Fruit fly (Drosophila melanogaster): ENCODE results near the gene Jhbp6.

The Jhbp6 gene

DNA sequence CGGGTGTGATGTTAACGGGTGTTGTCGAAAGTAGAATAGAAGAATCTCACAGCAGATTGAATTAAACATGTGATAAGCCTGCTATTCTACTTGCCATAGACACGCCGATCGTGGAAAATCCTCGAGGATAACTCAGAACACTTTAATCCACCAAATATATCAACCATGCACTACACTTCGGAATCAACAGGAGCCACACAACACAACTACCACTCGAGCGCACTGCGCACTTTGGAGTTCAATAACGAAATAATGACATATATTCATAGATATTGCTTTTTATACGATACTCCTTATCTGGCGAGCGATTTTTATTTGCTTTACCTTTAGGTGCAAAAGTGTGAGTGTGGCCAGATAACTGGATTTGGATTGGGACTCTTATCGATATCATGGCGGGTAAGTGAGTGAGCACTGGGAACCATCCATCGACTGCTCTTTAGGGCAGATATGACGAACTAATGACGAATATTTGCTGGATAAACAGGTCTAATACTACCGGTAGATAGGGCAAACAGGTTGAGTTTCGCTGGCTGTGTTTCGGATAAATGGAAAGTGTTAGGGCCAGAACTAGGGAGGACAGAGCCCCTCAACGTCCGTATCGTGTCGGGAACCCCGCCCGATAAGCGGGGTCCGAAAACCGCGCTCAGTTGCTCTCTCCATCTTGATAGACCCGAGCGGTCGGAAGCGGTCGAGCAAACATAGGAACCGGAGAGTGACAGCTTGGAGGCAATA lies at the start of gene Jhbp6:
Gene Jhbp6, plus strand, starts transcription at position 682 of the 732 bp plus-strand sequence.
- TF ChIP-seq insv (optimal IDR thresholded peaks at IDR 0.05) (no peak), psq (optimal IDR thresholded peaks at IDR 0.05) (no peak), Myc (optimal IDR thresholded peaks at IDR 0.05) (no peak), Sin3A (optimal IDR thresholded peaks at IDR 0.05) (no peak), h (optimal IDR thresholded peaks at IDR 0.05) (no peak), ttk (optimal IDR thresholded peaks at IDR 0.05) (no peak)

DNA sequence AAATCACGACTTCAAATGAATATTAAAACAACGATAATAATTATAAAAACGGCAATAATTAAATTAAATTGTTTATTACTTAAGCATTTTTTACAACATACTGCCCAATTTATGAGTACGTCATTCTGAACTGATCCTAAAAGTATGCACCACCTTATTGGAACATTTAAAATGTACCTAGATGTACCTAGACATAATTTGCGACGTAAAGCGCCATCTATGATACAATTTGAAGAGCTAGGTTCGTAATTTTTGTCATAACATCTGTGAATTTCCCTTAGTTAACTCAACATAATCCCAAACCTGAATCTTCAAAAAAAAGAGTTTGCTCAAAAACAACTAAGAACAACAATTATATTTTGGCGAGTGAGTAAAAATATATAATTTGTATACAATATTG lies 35.6 kb upstream of the Jhbp6 start:
- TF ChIP-seq psq (optimal IDR thresholded peaks at IDR 0.05): no peak
- no peak for TF ChIP-seq Myc (optimal IDR thresholded peaks at IDR 0.05)
- no peak for TF ChIP-seq h (optimal IDR thresholded peaks at IDR 0.05)
- no peak for TF ChIP-seq Sin3A (optimal IDR thresholded peaks at IDR 0.05)
- TF ChIP-seq insv (optimal IDR thresholded peaks at IDR 0.05): no peak
- no peak for TF ChIP-seq ttk (optimal IDR thresholded peaks at IDR 0.05)

DNA sequence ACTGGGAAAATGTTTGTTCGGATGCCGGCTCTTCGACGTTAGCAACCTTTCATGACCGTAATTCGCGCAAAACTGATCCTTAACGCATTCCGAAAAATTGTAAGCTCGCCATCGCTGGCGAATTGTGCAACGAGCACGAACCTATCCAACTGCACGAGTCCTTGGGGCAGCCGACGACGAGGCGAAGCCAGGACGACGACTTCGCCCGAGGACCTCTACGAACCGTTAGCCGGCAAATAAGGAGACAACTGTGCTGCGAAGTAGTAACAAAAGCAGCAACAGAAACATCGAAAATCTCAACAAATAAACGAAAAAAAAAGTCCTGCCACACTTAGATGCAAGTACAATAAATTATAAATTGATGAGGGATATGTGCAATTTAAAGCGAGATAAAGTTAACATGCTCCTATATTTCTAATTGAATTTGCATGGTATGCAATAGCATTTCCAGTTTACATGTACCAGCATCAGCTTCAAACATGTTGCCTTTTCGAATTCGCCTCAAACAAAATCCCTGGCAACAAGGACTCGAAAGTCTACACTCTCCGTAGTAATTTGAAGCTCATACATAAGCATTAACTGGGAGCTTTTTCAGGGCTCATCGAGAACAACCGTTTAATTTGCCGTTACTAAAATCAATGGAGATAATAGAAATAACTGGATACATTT lies 31.8 kb upstream of the Jhbp6 start, which contains the start of gene CG14459:
Gene CG14459, minus strand, starts transcription at position 51 of the 669 bp plus-strand sequence.
- TF ChIP-seq Myc (optimal IDR thresholded peaks at IDR 0.05) (no peak), insv (optimal IDR thresholded peaks at IDR 0.05) (no peak), h (optimal IDR thresholded peaks at IDR 0.05) (no peak), Sin3A (optimal IDR thresholded peaks at IDR 0.05) (no peak), psq (optimal IDR thresholded peaks at IDR 0.05) (no peak), ttk (optimal IDR thresholded peaks at IDR 0.05) (no peak)

- TF ChIP-seq insv (optimal IDR thresholded peaks at IDR 0.05) (no peak), Sin3A (optimal IDR thresholded peaks at IDR 0.05) (no peak), psq (optimal IDR thresholded peaks at IDR 0.05) (no peak), h (optimal IDR thresholded peaks at IDR 0.05) (no peak), ttk (optimal IDR thresholded peaks at IDR 0.05) (no peak), Myc (optimal IDR thresholded peaks at IDR 0.05) (no peak)
Measured at dm6 chr3L:22642276-22642900, 27.4 kb upstream of the Jhbp6 start.

DNA sequence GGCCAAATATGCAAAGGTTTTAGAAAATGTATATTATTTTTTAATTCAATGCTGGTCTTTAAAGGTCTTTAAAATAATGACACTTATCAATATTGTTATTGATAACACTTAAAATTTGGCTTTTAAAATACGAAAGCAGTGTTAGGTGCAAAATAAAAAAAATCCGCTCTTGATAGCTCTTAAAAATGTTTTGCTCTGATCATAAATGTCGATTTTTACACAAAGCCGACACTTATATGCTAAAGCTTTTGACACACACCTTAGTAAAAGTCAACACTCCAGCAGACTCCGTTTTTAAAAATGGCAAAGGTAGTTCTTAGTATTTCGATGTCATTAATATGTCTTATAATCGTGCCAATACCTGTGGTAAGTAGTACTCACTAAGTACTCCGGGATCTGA lies 24.4 kb upstream of the Jhbp6 start, which contains the start of gene CG33766:
Gene CG33766, plus strand, starts transcription at position 301 of the 400 bp plus-strand sequence.
- no peak for TF ChIP-seq insv (optimal IDR thresholded peaks at IDR 0.05)

- no peak for TF ChIP-seq Sin3A (optimal IDR thresholded peaks at IDR 0.05)
- no peak for TF ChIP-seq h (optimal IDR thresholded peaks at IDR 0.05)
- TF ChIP-seq Myc (optimal IDR thresholded peaks at IDR 0.05): no peak
Measured at dm6 chr3L:22646007-22646406, 23.7 kb upstream of the Jhbp6 start, which contains the start of gene CG33767. TSS of gene CG33767 (plus strand) at chr3L:22646307.

DNA sequence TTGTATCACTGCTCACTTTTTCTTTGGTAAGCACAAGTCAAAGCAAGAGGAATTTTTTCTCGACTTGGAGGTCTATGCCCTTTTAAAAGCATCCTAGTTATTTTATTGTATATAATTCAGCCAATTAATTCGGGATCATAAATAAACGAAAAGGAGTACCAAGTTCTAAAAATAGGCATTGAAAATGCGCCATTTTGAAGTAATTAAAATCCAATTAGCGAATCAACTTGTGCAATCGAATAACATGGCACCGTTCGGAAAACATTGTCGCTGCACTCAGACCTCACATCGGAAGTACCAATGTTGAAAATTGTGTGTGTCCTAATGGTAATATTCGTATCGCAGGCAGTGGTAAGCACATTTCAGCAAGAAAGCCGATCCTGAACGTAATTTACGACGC lies 22.9 kb upstream of the Jhbp6 start, which contains the start of gene CG33768:
Gene CG33768, plus strand, starts transcription at position 301 of the 400 bp plus-strand sequence.
- TF ChIP-seq insv (optimal IDR thresholded peaks at IDR 0.05) (no peak), Myc (optimal IDR thresholded peaks at IDR 0.05) (no peak), h (optimal IDR thresholded peaks at IDR 0.05) (no peak), Sin3A (optimal IDR thresholded peaks at IDR 0.05) (no peak), ttk (optimal IDR thresholded peaks at IDR 0.05) (no peak), psq (optimal IDR thresholded peaks at IDR 0.05) (no peak)

dm6 chr3L:22647627-22648026 lies 22.1 kb upstream of the Jhbp6 start, which contains the start of gene CG33769:
TSS of gene CG33769 (plus strand) at chr3L:22647927.
- TF ChIP-seq Sin3A (optimal IDR thresholded peaks at IDR 0.05) (no peak), h (optimal IDR thresholded peaks at IDR 0.05) (no peak), psq (optimal IDR thresholded peaks at IDR 0.05) (no peak), ttk (optimal IDR thresholded peaks at IDR 0.05) (no peak)

- TF ChIP-seq Myc (optimal IDR thresholded peaks at IDR 0.05): no peak
- no peak for TF ChIP-seq insv (optimal IDR thresholded peaks at IDR 0.05)
- TF ChIP-seq psq (optimal IDR thresholded peaks at IDR 0.05): no peak
- no peak for TF ChIP-seq Sin3A (optimal IDR thresholded peaks at IDR 0.05)
- TF ChIP-seq ttk (optimal IDR thresholded peaks at IDR 0.05): no peak
- TF ChIP-seq h (optimal IDR thresholded peaks at IDR 0.05): no peak
Measured at dm6 chr3L:22648372-22648771, 21.4 kb upstream of the Jhbp6 start, which contains the start of gene CG33770. TSS of gene CG33770 (plus strand) at chr3L:22648672.

DNA sequence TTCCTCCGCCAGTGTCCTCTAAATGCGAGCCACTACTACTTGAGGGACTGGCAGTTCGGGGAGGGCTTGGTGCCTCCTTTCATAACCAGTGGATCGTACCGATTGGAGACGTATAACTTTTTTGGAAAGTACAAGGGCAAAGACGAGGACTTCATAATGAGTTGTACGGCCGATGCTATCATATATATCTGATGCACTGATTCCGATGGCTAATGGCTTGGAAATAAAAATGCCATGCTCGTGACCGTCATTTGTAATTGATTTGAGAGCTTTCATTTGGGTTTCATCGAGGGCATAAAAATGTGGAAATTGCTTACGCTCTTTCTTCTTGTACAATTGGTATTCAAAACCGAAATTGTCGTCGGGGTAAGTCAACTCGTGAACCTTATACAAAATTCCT lies 20.7 kb upstream of the Jhbp6 start, which contains the start of gene CG33771:
Gene CG33771, plus strand, starts transcription at position 301 of the 400 bp plus-strand sequence.
- TF ChIP-seq insv (optimal IDR thresholded peaks at IDR 0.05): no peak

- TF ChIP-seq h (optimal IDR thresholded peaks at IDR 0.05): no peak
- no peak for TF ChIP-seq Sin3A (optimal IDR thresholded peaks at IDR 0.05)
- no peak for TF ChIP-seq ttk (optimal IDR thresholded peaks at IDR 0.05)
- no peak for TF ChIP-seq insv (optimal IDR thresholded peaks at IDR 0.05)
- TF ChIP-seq Myc (optimal IDR thresholded peaks at IDR 0.05): no peak
- TF ChIP-seq psq (optimal IDR thresholded peaks at IDR 0.05): no peak
Measured at dm6 chr3L:22652425-22652824, 17.3 kb upstream of the Jhbp6 start, which contains the start of gene CG33772. TSS of gene CG33772 (minus strand) at chr3L:22652525.

dm6 chr3L:22665110-22665509 lies 4.6 kb upstream of the Jhbp6 start:
- no peak for TF ChIP-seq insv (optimal IDR thresholded peaks at IDR 0.05)
- no peak for TF ChIP-seq h (optimal IDR thresholded peaks at IDR 0.05)
- TF ChIP-seq Myc (optimal IDR thresholded peaks at IDR 0.05): no peak
- TF ChIP-seq Sin3A (optimal IDR thresholded peaks at IDR 0.05): no peak
- no peak for TF ChIP-seq ttk (optimal IDR thresholded peaks at IDR 0.05)
